Worm (Caenorhabditis elegans) whole organism, L4/young adult: ENCODE measurements around the gene chil-3.

Source experiments
- W03F9.2 ChIP-seq: fragments of 150-350 bp; optimal IDR thresholded peaks from 2 replicates; lab custom pipeline; 2014; ENCODE audit warnings: missing biosample characterization, missing genetic modification characterization
- him-1 ChIP-seq: sonication (generic microtip); optimal IDR thresholded peaks from 2 replicates; lab custom pipeline; 2016; ENCODE audit warnings: missing genotype, missing genetic modification reagents, missing genetic modification characterization, missing compliant biosample characterization

ce11 chrII:9862147-9862546, 853 bp upstream of the chil-3 start, which contains the start of gene C08H9.18:
- TF ChIP-seq W03F9.2 (tag; lab: Kevin White, UChicago) (no peak), him-1 (tag; lab: Kevin White, UChicago) (no peak)
